Fruit fly (Drosophila melanogaster) whole organism, prepupa: Measurements from ENCODE around the gene CG43181.

Experiments
- Blimp-1 ChIP-seq: fragments of 200-800 bp; sonication (Bioruptor generic); optimal IDR thresholded peaks from 3 replicates; lab custom pipeline; 2017; ENCODE audit warnings: missing biosample characterization, missing genetic modification characterization, mild to moderate bottlenecking, moderate library complexity, missing genetic modification reagents
- CG10631 ChIP-seq: fragments of 200-800 bp; sonication (Bioruptor generic); optimal IDR thresholded peaks from 2 replicates; lab custom pipeline; 2016; ENCODE audit warnings: missing biosample characterization, missing genetic modification characterization
- CG10669 ChIP-seq: fragments of 200-800 bp; sonication (Bioruptor generic); optimal IDR thresholded peaks from 3 replicates; lab custom pipeline; 2018; ENCODE audit warnings: missing biosample characterization, mild to moderate bottlenecking, missing genetic modification characterization, moderate library complexity
- CG11294 ChIP-seq: fragments of 200-800 bp; sonication (Bioruptor generic); IDR thresholded peaks from 2 replicates; pipeline ENCODE4 v1.3.6; 2022; ENCODE audit warnings: missing biosample characterization, missing genetic modification characterization
- CG11902 ChIP-seq: fragments of 200-800 bp; sonication (Bioruptor generic); optimal IDR thresholded peaks from 3 replicates; lab custom pipeline; 2016; ENCODE audit warnings: missing biosample characterization, missing genetic modification characterization
- CG15336 ChIP-seq: fragments of 200-800 bp; sonication (Bioruptor generic); IDR thresholded peaks from 2 replicates; pipeline ENCODE4 v1.3.6; 2022; ENCODE audit warnings: missing biosample characterization, missing genetic modification characterization
- CG1621 ChIP-seq: fragments of 200-800 bp; sonication (Bioruptor generic); optimal IDR thresholded peaks from 3 replicates; lab custom pipeline; 2018; ENCODE audit warnings: missing biosample characterization, mild to moderate bottlenecking, missing genetic modification characterization
- CG16779 ChIP-seq: fragments of 200-800 bp; sonication (Bioruptor generic); optimal IDR thresholded peaks from 3 replicates; lab custom pipeline; 2017; ENCODE audit warnings: missing biosample characterization, mild to moderate bottlenecking, missing genetic modification characterization
- CG31627 ChIP-seq: fragments of 200-800 bp; sonication (Bioruptor generic); optimal IDR thresholded peaks from 3 replicates; lab custom pipeline; 2016; ENCODE audit warnings: missing biosample characterization, missing genetic modification characterization
- CG32006 ChIP-seq: fragments of 200-800 bp; sonication (Bioruptor generic); optimal IDR thresholded peaks from 3 replicates; lab custom pipeline; 2017; ENCODE audit warnings: missing biosample characterization, mild to moderate bottlenecking, missing genetic modification characterization
- CG34406 ChIP-seq: fragments of 200-800 bp; sonication (Bioruptor generic); optimal IDR thresholded peaks from 3 replicates; lab custom pipeline; 2016; ENCODE audit warnings: missing biosample characterization, missing genetic modification characterization
- CG3919 ChIP-seq: fragments of 200-800 bp; sonication (Bioruptor generic); optimal IDR thresholded peaks from 3 replicates; lab custom pipeline; 2016; ENCODE audit warnings: missing biosample characterization, missing genetic modification characterization
- CG6163 ChIP-seq: fragments of 200-800 bp; sonication (Bioruptor generic); IDR thresholded peaks from 3 replicates; pipeline ENCODE4 v1.3.6; 2022; ENCODE audit warnings: missing biosample characterization, missing genetic modification characterization
- CG6808 ChIP-seq: fragments of 200-800 bp; sonication (Bioruptor generic); optimal IDR thresholded peaks from 3 replicates; lab custom pipeline; 2017; ENCODE audit warnings: missing biosample characterization, missing genetic modification characterization, mild to moderate bottlenecking, moderate library complexity, missing genetic modification reagents
- CG6854 ChIP-seq: fragments of 200-800 bp; sonication (Bioruptor generic); optimal IDR thresholded peaks from 2 replicates; lab custom pipeline; 2017; ENCODE audit warnings: missing biosample characterization, mild to moderate bottlenecking, missing genetic modification characterization
- CG7368 ChIP-seq: fragments of 200-800 bp; sonication (Bioruptor generic); optimal IDR thresholded peaks from 3 replicates; lab custom pipeline; 2016; ENCODE audit warnings: missing biosample characterization, missing genetic modification characterization
- CG8119 ChIP-seq: fragments of 200-800 bp; sonication (Bioruptor generic); IDR thresholded peaks from 3 replicates; pipeline ENCODE4 v1.3.6; 2022; ENCODE audit warnings: missing biosample characterization, missing genetic modification characterization
- CG8632 ChIP-seq: fragments of 200-800 bp; sonication (Bioruptor generic); optimal IDR thresholded peaks from 3 replicates; lab custom pipeline; 2016; ENCODE audit warnings: missing biosample characterization, missing genetic modification characterization
- CG9139 ChIP-seq: fragments of 200-800 bp; sonication (Bioruptor generic); optimal IDR thresholded peaks from 3 replicates; lab custom pipeline; 2017; ENCODE audit warnings: missing biosample characterization, mild to moderate bottlenecking, missing genetic modification characterization
- Eip78C ChIP-seq: fragments of 200-800 bp; sonication (Bioruptor generic); peaks from one replicate; lab custom pipeline; 2016; ENCODE audit warnings: missing biosample characterization, missing genetic modification characterization
- Eip93F ChIP-seq: fragments of 200-800 bp; sonication (Bioruptor generic); optimal IDR thresholded peaks from 2 replicates; lab custom pipeline; 2016; ENCODE audit warnings: missing biosample characterization, mild to moderate bottlenecking, missing genetic modification characterization
- Ets21C ChIP-seq: fragments of 200-800 bp; sonication (Bioruptor generic); optimal IDR thresholded peaks from 3 replicates; lab custom pipeline; 2016; ENCODE audit warnings: missing biosample characterization, missing genetic modification characterization
- Ets96B ChIP-seq: fragments of 200-800 bp; optimal IDR thresholded peaks from 2 replicates; lab custom pipeline; 2019; ENCODE audit warnings: missing biosample characterization, mild to moderate bottlenecking, missing genetic modification characterization, moderate library complexity
- Gug ChIP-seq: fragments of 200-800 bp; sonication (Bioruptor generic); IDR thresholded peaks from 2 replicates; pipeline ENCODE4 v1.3.6; 2022; ENCODE audit warnings: missing biosample characterization, missing genetic modification characterization
- Hr39 ChIP-seq: fragments of 200-800 bp; sonication (Bioruptor generic); optimal IDR thresholded peaks from 2 replicates; lab custom pipeline; 2016; ENCODE audit warnings: missing biosample characterization, missing genetic modification characterization
- Hr4 ChIP-seq: fragments of 200-800 bp; sonication (Bioruptor generic); optimal IDR thresholded peaks from 3 replicates; lab custom pipeline; 2016; ENCODE audit warnings: missing biosample characterization, missing genetic modification characterization
- Lpt ChIP-seq: fragments of 200-800 bp; sonication (Bioruptor generic); optimal IDR thresholded peaks from 3 replicates; lab custom pipeline; 2016; ENCODE audit warnings: missing biosample characterization, missing genetic modification characterization
- Smox ChIP-seq: fragments of 200-800 bp; sonication (Bioruptor generic); optimal IDR thresholded peaks from 3 replicates; lab custom pipeline; 2016; ENCODE audit warnings: missing biosample characterization, missing genetic modification characterization
- Sox102F ChIP-seq: fragments of 200-800 bp; sonication (Bioruptor generic); optimal IDR thresholded peaks from 2 replicates; lab custom pipeline; 2016; ENCODE audit warnings: missing biosample characterization, mild to moderate bottlenecking, missing genetic modification characterization
- Sox14 ChIP-seq: fragments of 200-800 bp; sonication (Bioruptor generic); optimal IDR thresholded peaks from 3 replicates; lab custom pipeline; 2016; ENCODE audit warnings: missing biosample characterization, missing genetic modification characterization
- achi ChIP-seq: fragments of 200-800 bp; sonication (Bioruptor generic); optimal IDR thresholded peaks from 3 replicates; lab custom pipeline; 2016; ENCODE audit warnings: missing biosample characterization, missing genetic modification characterization
- acj6 ChIP-seq: fragments of 200-800 bp; sonication (Bioruptor generic); optimal IDR thresholded peaks from 3 replicates; lab custom pipeline; 2016; ENCODE audit warnings: missing biosample characterization, missing genetic modification characterization
- cyc ChIP-seq: fragments of 200-800 bp; sonication (Bioruptor generic); optimal IDR thresholded peaks from 3 replicates; lab custom pipeline; 2016; ENCODE audit warnings: missing biosample characterization, missing genetic modification characterization
- dac ChIP-seq: fragments of 200-800 bp; sonication (Bioruptor generic); optimal IDR thresholded peaks from 2 replicates; lab custom pipeline; 2017; ENCODE audit warnings: missing biosample characterization, mild to moderate bottlenecking, missing genetic modification characterization
- dsx ChIP-seq: fragments of 200-800 bp; optimal IDR thresholded peaks from 3 replicates; lab custom pipeline; 2019; ENCODE audit warnings: missing biosample characterization, mild to moderate bottlenecking, missing genetic modification characterization, moderate library complexity; ENCODE audit not compliant: poor library complexity, severe bottlenecking
- eg ChIP-seq: fragments of 200-800 bp; sonication (Bioruptor generic); IDR thresholded peaks from 3 replicates; pipeline ENCODE4 v1.3.6; 2022; ENCODE audit warnings: missing biosample characterization, missing genetic modification characterization
- esn ChIP-seq: fragments of 200-800 bp; sonication (Bioruptor generic); optimal IDR thresholded peaks from 2 replicates; lab custom pipeline; 2016; ENCODE audit warnings: missing biosample characterization, mild to moderate bottlenecking, missing genetic modification characterization, moderate library complexity
- fd59A ChIP-seq: fragments of 200-800 bp; sonication (Bioruptor generic); optimal IDR thresholded peaks from 2 replicates; lab custom pipeline; 2017; ENCODE audit warnings: missing biosample characterization, mild to moderate bottlenecking, missing genetic modification characterization, missing genetic modification reagents
- fd85E ChIP-seq: fragments of 200-800 bp; sonication (Bioruptor generic); optimal IDR thresholded peaks from 3 replicates; lab custom pipeline; 2016; ENCODE audit warnings: missing biosample characterization, missing genetic modification characterization
- fkh ChIP-seq: fragments of 200-800 bp; sonication (Bioruptor generic); optimal IDR thresholded peaks from 3 replicates; lab custom pipeline; 2017; ENCODE audit warnings: missing biosample characterization, mild to moderate bottlenecking, missing genetic modification characterization, moderate library complexity
- lz ChIP-seq: fragments of 200-800 bp; sonication (Bioruptor generic); optimal IDR thresholded peaks from 3 replicates; lab custom pipeline; 2016; ENCODE audit warnings: missing biosample characterization, missing genetic modification characterization
- net ChIP-seq: fragments of 200-800 bp; sonication (Bioruptor generic); optimal IDR thresholded peaks from 3 replicates; lab custom pipeline; 2016; ENCODE audit warnings: missing biosample characterization, missing genetic modification characterization
- salr ChIP-seq, 2 experiments: fragments of 200-800 bp; sonication (Bioruptor generic); optimal IDR thresholded peaks; 3 replicates each; lab custom pipeline; 2016 to 2018; ENCODE audit warnings: missing biosample characterization in 2 of 2, missing genetic modification characterization in 2 of 2, mild to moderate bottlenecking in 1 of 2
- spab ChIP-seq: fragments of 200-800 bp; sonication (Bioruptor generic); optimal IDR thresholded peaks from 2 replicates; lab custom pipeline; 2017; ENCODE audit warnings: missing biosample characterization, mild to moderate bottlenecking, missing genetic modification characterization, missing genetic modification reagents
- svp ChIP-seq: fragments of 200-800 bp; sonication (Bioruptor generic); peaks from one replicate; lab custom pipeline; 2016; ENCODE audit warnings: missing biosample characterization, missing genetic modification characterization
- topi ChIP-seq: fragments of 200-800 bp; sonication (Bioruptor generic); optimal IDR thresholded peaks from 3 replicates; lab custom pipeline; 2016; ENCODE audit warnings: missing biosample characterization, missing genetic modification characterization
- vri ChIP-seq: fragments of 200-800 bp; sonication (Bioruptor generic); optimal IDR thresholded peaks from 3 replicates; lab custom pipeline; 2016; ENCODE audit warnings: missing biosample characterization, mild to moderate bottlenecking, missing genetic modification characterization

Gene CG43181

DNA sequence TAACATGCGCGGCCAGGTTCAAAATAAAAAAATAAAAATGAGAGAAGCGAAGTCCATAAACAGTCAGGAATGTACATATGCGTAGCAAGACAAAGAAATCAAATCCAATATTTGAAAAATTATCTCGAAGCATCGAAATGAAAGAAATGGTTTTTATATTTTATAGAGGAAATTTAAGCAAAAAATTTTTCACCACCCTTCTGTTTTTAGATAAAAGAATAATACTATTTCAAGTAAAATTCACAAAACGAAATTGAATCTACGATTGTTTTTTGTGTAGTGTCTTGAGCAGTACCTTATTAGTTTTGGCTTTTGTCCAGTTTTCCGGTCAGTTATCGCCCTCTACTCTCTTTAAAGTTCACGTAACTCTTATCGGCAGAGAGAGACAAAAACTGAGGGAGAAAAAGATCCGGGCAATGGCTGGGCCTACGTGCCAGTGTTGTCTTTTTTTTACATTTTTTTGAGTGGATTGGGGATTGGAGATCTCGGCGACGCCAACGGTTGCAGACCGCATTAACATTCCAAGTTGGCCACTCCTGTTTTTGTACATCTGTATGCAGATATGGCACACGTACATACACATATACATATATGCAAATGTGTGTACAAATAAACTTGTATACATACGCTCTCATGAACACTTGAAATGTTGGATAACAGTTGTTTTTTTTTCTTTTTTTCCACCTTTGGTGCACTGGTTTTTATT is 10.3 kb upstream of the CG43181 start (continued):
- TF ChIP-seq CG6163 (GFP tag; lab: Robert Waterston, UW) (peak; percentile 59; the same call in 2 of the 3 replicates), CG15336 (GFP tag; lab: Robert Waterston, UW) (peak; percentile 53; the same call in 1 of the 2 replicates), Sox102F (GFP tag; lab: Kevin White, UChicago) (peak; percentile 17), Smox (GFP tag; lab: Kevin White, UChicago) (peak; percentile 43), CG32006 (GFP tag; lab: Kevin White, UChicago) (peak; percentile 38), Lpt (GFP tag; lab: Kevin White, UChicago) (peak; percentile 6), eg (GFP tag; lab: Robert Waterston, UW) (0 out of 3 replicates have a peak, but pooled peaks have one; percentile 24), topi (GFP tag; lab: Kevin White, UChicago) (peak; percentile 47), CG6808 (GFP tag; lab: Kevin White, UChicago) (no peak), CG8632 (peak; percentile 53), lz (GFP tag; lab: Kevin White, UChicago) (peak; percentile 27), Ets21C (GFP tag; lab: Kevin White, UChicago) (peak; percentile 8), Eip78C (peak; percentile 86), Hr39 (peak; percentile 17), CG10669 (GFP tag; lab: Kevin White, UChicago) (peak; percentile 1), acj6 (GFP tag; lab: Kevin White, UChicago) (peak; percentile 47), dac (GFP tag; lab: Kevin White, UChicago) (no peak), dsx (GFP tag; lab: Kevin White, UChicago) (no peak), CG11902 (GFP tag; lab: Kevin White, UChicago) (peak; percentile 13), Ets96B (tag; lab: Kevin White, UChicago) (peak; percentile 3), fkh (no peak), CG8119 (GFP tag; lab: Robert Waterston, UW) (peak; percentile 49; the same call in 1 of the 3 replicates), net (GFP tag; lab: Kevin White, UChicago) (peak; percentile 29), CG11294 (GFP tag; lab: Robert Waterston, UW) (no peak)

DNA sequence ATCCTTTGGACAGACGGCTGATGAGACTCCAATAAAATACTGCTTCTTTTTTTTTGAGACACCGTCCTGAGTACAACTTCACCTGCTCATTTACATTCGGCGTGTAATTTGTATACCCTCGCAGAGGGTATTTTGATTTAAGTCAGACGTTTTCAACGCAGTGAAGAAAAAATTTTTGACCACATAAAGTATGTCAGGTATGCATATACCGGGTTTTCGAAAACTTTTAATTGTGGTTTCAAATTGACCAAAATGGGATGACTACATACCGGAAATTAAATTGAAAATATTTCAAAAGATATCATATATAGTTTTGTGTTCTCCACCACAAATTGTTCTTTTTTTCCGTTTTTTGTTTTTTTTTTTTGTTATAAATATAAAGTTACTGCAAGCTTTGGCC is 9.6 kb upstream of the CG43181 start:
- no peak for TF ChIP-seq spab (GFP tag; lab: Kevin White, UChicago)
- TF ChIP-seq CG10631 (GFP tag; lab: Kevin White, UChicago), result peak; percentile 23
- TF ChIP-seq CG6854 (GFP tag; lab: Kevin White, UChicago), result no peak
- no peak for TF ChIP-seq CG9139 (GFP tag; lab: Kevin White, UChicago)
- no peak for TF ChIP-seq salr (GFP tag; optimal IDR thresholded peaks at IDR 0.05; lab: Kevin White, UChicago)
- TF ChIP-seq CG3919 (GFP tag; lab: Kevin White, UChicago), result peak; percentile 51
- TF ChIP-seq fd85E (GFP tag; lab: Kevin White, UChicago), result no peak
- 0 out of 3 replicates have a peak, but pooled peaks have one; percentile 24 for TF ChIP-seq CG6163 (GFP tag; lab: Robert Waterston, UW)
- peak; percentile 20 for TF ChIP-seq acj6 (GFP tag; lab: Kevin White, UChicago)
- peak; percentile 41 for TF ChIP-seq Hr4 (GFP tag; lab: Kevin White, UChicago)
- no peak for TF ChIP-seq Lpt (GFP tag; lab: Kevin White, UChicago)
- no peak for TF ChIP-seq Blimp-1 (GFP tag; lab: Kevin White, UChicago)
- TF ChIP-seq CG34406 (GFP tag; lab: Kevin White, UChicago), result peak; percentile 47
- peak; percentile 21 for TF ChIP-seq Smox (GFP tag; lab: Kevin White, UChicago)
- no peak for TF ChIP-seq CG16779 (tag; lab: Kevin White, UChicago)
- TF ChIP-seq achi, result peak; percentile 8
- TF ChIP-seq CG31627, result no peak
- peak; percentile 31 for TF ChIP-seq CG7368 (GFP tag; lab: Kevin White, UChicago)
- peak; percentile 23 for TF ChIP-seq lz (GFP tag; lab: Kevin White, UChicago)
- TF ChIP-seq vri, result no peak
- TF ChIP-seq Eip93F, result no peak
- TF ChIP-seq Sox14 (GFP tag; lab: Kevin White, UChicago), result no peak
- TF ChIP-seq svp (GFP tag; lab: Kevin White, UChicago), result peak; percentile 68
- TF ChIP-seq CG6808 (GFP tag; lab: Kevin White, UChicago), result no peak
- TF ChIP-seq CG10669 (GFP tag; lab: Kevin White, UChicago), result no peak
- peak; percentile 14 for TF ChIP-seq CG11902 (GFP tag; lab: Kevin White, UChicago)
- no peak for TF ChIP-seq fd59A (GFP tag; lab: Kevin White, UChicago)
- no peak for TF ChIP-seq CG1621 (tag; lab: Kevin White, UChicago)
- peak; percentile 3 for TF ChIP-seq cyc (GFP tag; lab: Kevin White, UChicago)
- TF ChIP-seq Gug (GFP tag; lab: Robert Waterston, UW), result no peak
- peak; percentile 49 for TF ChIP-seq CG8632
- no peak for TF ChIP-seq Ets96B (tag; lab: Kevin White, UChicago)
- peak; percentile 25 for TF ChIP-seq esn (GFP tag; lab: Kevin White, UChicago)
- TF ChIP-seq CG11294 (GFP tag; lab: Robert Waterston, UW), result no peak
